Fruit fly (Drosophila melanogaster) whole organism, embryonic: ENCODE results near the gene Sf3b6.
A peak's percentile ranks its signal among the peaks of the same experiment; 100 is the strongest.

ENCODE experiments used
- Ada2b ChIP-seq: fragments of 200-800 bp; sonication (Bioruptor generic); IDR thresholded peaks from 2 replicates; pipeline ENCODE4 v1.3.6; 2022; ENCODE audit warnings: missing biosample characterization, missing genetic modification characterization
- Asciz ChIP-seq: fragments of 200-800 bp; sonication (Bioruptor generic); optimal IDR thresholded peaks from 2 replicates; lab custom pipeline; 2017; ENCODE audit warnings: missing biosample characterization, mild to moderate bottlenecking, missing genetic modification characterization, missing genetic modification reagents
- Atf-2 ChIP-seq: fragments of 200-800 bp; sonication (Bioruptor generic); optimal IDR thresholded peaks from 2 replicates; lab custom pipeline; 2016; ENCODE audit warnings: missing biosample characterization, missing genetic modification characterization
- BEAF-32 ChIP-seq: fragments of 200-800 bp; sonication (Bioruptor generic); optimal IDR thresholded peaks from 3 replicates; lab custom pipeline; 2017; ENCODE audit warnings: missing biosample characterization, missing genetic modification characterization, mild to moderate bottlenecking, moderate library complexity, missing genetic modification reagents
- Bdp1 ChIP-seq: fragments of 200-800 bp; sonication (Bioruptor generic); optimal IDR thresholded peaks from 3 replicates; lab custom pipeline; 2016; ENCODE audit warnings: missing biosample characterization, missing genetic modification characterization
- CG1024 ChIP-seq: fragments of 200-800 bp; sonication (Bioruptor generic); IDR thresholded peaks from 2 replicates; pipeline ENCODE4 v1.3.6; 2022; ENCODE audit warnings: missing biosample characterization, missing genetic modification characterization
- CG11560 ChIP-seq: fragments of 200-800 bp; sonication (Bioruptor generic); IDR thresholded peaks from 3 replicates; pipeline ENCODE4 v1.3.6; 2022; ENCODE audit warnings: missing biosample characterization, missing genetic modification characterization
- CG14667 ChIP-seq: fragments of 200-800 bp; sonication (Bioruptor generic); IDR thresholded peaks from 2 replicates; pipeline ENCODE4 v1.3.6; 2022; ENCODE audit warnings: missing biosample characterization, missing genetic modification characterization
- CG15696 ChIP-seq: fragments of 200-800 bp; sonication (Bioruptor generic); optimal IDR thresholded peaks from 2 replicates; lab custom pipeline; 2019; ENCODE audit warnings: missing biosample characterization, mild to moderate bottlenecking, missing genetic modification characterization, moderate library complexity
- CG17802 ChIP-seq: fragments of 200-800 bp; sonication (Bioruptor generic); optimal IDR thresholded peaks from 2 replicates; lab custom pipeline; 2018; ENCODE audit warnings: missing biosample characterization, mild to moderate bottlenecking, missing genetic modification characterization, moderate library complexity
- CG2116 ChIP-seq: fragments of 200-800 bp; sonication (Bioruptor generic); optimal IDR thresholded peaks from 3 replicates; lab custom pipeline; 2018; ENCODE audit warnings: missing biosample characterization, mild to moderate bottlenecking, missing genetic modification characterization
- CG2199 ChIP-seq: fragments of 200-800 bp; sonication (Bioruptor generic); IDR thresholded peaks from 3 replicates; pipeline ENCODE4 v1.3.6; 2022; ENCODE audit warnings: missing biosample characterization, missing genetic modification characterization
- CG7556 ChIP-seq: fragments of 200-800 bp; sonication (Bioruptor generic); optimal IDR thresholded peaks from 2 replicates; lab custom pipeline; 2017; ENCODE audit warnings: missing biosample characterization, mild to moderate bottlenecking, missing genetic modification characterization
- CG8388 ChIP-seq: fragments of 200-800 bp; sonication (Bioruptor generic); optimal IDR thresholded peaks from 2 replicates; lab custom pipeline; 2019; ENCODE audit warnings: missing biosample characterization, mild to moderate bottlenecking, missing genetic modification characterization, moderate library complexity
- E2f1 ChIP-seq: fragments of 200-800 bp; sonication (Bioruptor generic); IDR thresholded peaks from 2 replicates; pipeline ENCODE4 v1.3.6; 2022; ENCODE audit warnings: missing biosample characterization, missing genetic modification characterization
- Elba2 ChIP-seq: fragments of 200-800 bp; sonication (Bioruptor generic); optimal IDR thresholded peaks from 3 replicates; lab custom pipeline; 2016; ENCODE audit warnings: missing biosample characterization, missing genetic modification characterization
- GATAe ChIP-seq: fragments of 200-800 bp; sonication (Bioruptor generic); conservative IDR thresholded peaks from 2 replicates; pipeline ENCODE4 v1.3.6; 2022; ENCODE audit warnings: missing biosample characterization, missing genetic modification characterization
- Hr39 ChIP-seq: fragments of >200 bp; optimal IDR thresholded peaks from 2 replicates; lab custom pipeline; 2017
- Kr ChIP-seq: fragments of 200-800 bp; sonication (Bioruptor generic); optimal IDR thresholded peaks from 2 replicates; lab custom pipeline; 2017; ENCODE audit warnings: missing biosample characterization, mild to moderate bottlenecking, missing genetic modification characterization
- Mrtf ChIP-seq: fragments of 200-800 bp; sonication (Bioruptor generic); IDR thresholded peaks from 3 replicates; pipeline ENCODE4 v1.3.6; 2022; ENCODE audit warnings: missing biosample characterization, missing genetic modification characterization
- Oaz ChIP-seq: fragments of 200-800 bp; sonication (Bioruptor generic); IDR thresholded peaks from 2 replicates; pipeline ENCODE4 v1.3.6; 2022; ENCODE audit warnings: missing biosample characterization, missing genetic modification characterization
- Pdp1 ChIP-seq, 2 experiments: fragments of 200-800 bp; sonication (Bioruptor generic); optimal IDR thresholded peaks; 3 replicates each; lab custom pipeline; 2016; ENCODE audit warnings: missing biosample characterization in 2 of 2, missing genetic modification characterization in 2 of 2, mild to moderate bottlenecking in 1 of 2, moderate library complexity in 1 of 2
- Ravus ChIP-seq: fragments of 200-800 bp; sonication (Bioruptor generic); IDR thresholded peaks from 2 replicates; pipeline ENCODE4 v1.3.6; 2022; ENCODE audit warnings: missing biosample characterization, missing genetic modification characterization
- Scr ChIP-seq: fragments of 200-800 bp; sonication (Bioruptor generic); IDR thresholded peaks from 2 replicates; pipeline ENCODE4 v1.3.6; 2022; ENCODE audit warnings: missing biosample characterization, missing genetic modification characterization; ENCODE audit not compliant: partially characterized antibody
- Six4 ChIP-seq: fragments of 200-800 bp; sonication (Bioruptor generic); optimal IDR thresholded peaks from 2 replicates; lab custom pipeline; 2016; ENCODE audit warnings: missing biosample characterization, missing genetic modification characterization
- abd-A ChIP-seq: fragments of 200-800 bp; sonication (Bioruptor generic); optimal IDR thresholded peaks from 3 replicates; lab custom pipeline; 2019; ENCODE audit warnings: missing biosample characterization, mild to moderate bottlenecking, missing genetic modification characterization, moderate library complexity
- ap ChIP-seq: fragments of 200-800 bp; sonication (Bioruptor generic); IDR thresholded peaks from 2 replicates; pipeline ENCODE4 v1.3.6; 2022; ENCODE audit warnings: missing biosample characterization, missing genetic modification characterization
- ase ChIP-seq: fragments of 200-800 bp; sonication (Bioruptor generic); IDR thresholded peaks from 3 replicates; pipeline ENCODE4 v1.3.6; 2022; ENCODE audit warnings: missing biosample characterization, missing genetic modification characterization
- ash1 ChIP-seq: fragments of 200-800 bp; sonication (Bioruptor generic); optimal IDR thresholded peaks from 2 replicates; lab custom pipeline; 2018; ENCODE audit warnings: missing biosample characterization, mild to moderate bottlenecking, missing genetic modification characterization
- ato ChIP-seq: fragments of 200-800 bp; sonication (Bioruptor generic); IDR thresholded peaks from 2 replicates; pipeline ENCODE4 v1.3.6; 2022; ENCODE audit warnings: missing biosample characterization, missing genetic modification characterization; ENCODE audit not compliant: partially characterized antibody
- bigmax ChIP-seq: fragments of 200-800 bp; sonication (Bioruptor generic); optimal IDR thresholded peaks from 2 replicates; lab custom pipeline; 2018; ENCODE audit warnings: missing biosample characterization, mild to moderate bottlenecking, missing genetic modification characterization
- cato ChIP-seq: fragments of 200-800 bp; sonication (Bioruptor generic); optimal IDR thresholded peaks from 2 replicates; lab custom pipeline; 2016; ENCODE audit warnings: missing biosample characterization, missing genetic modification characterization, borderline replicate concordance
- crc ChIP-seq: fragments of 200-800 bp; sonication (Bioruptor generic); optimal IDR thresholded peaks from 2 replicates; lab custom pipeline; 2016; ENCODE audit warnings: missing biosample characterization, missing genetic modification characterization
- dysf ChIP-seq: fragments of 200-800 bp; sonication (Bioruptor generic); IDR thresholded peaks from 3 replicates; pipeline ENCODE4 v1.3.6; 2022; ENCODE audit warnings: missing biosample characterization, missing genetic modification characterization
- exex ChIP-seq: fragments of 200-800 bp; sonication (Bioruptor generic); optimal IDR thresholded peaks from 4 replicates; lab custom pipeline; 2018; ENCODE audit warnings: missing biosample characterization, mild to moderate bottlenecking, missing genetic modification characterization, moderate library complexity
- fd3F ChIP-seq: fragments of 200-800 bp; sonication (Bioruptor generic); optimal IDR thresholded peaks from 2 replicates; lab custom pipeline; 2018; ENCODE audit warnings: missing biosample characterization, mild to moderate bottlenecking, missing genetic modification characterization, moderate library complexity
- fu2 ChIP-seq: fragments of 200-800 bp; sonication (Bioruptor generic); optimal IDR thresholded peaks from 2 replicates; lab custom pipeline; 2016; ENCODE audit warnings: missing biosample characterization, missing genetic modification characterization
- gem ChIP-seq: fragments of 200-800 bp; sonication (Bioruptor generic); optimal IDR thresholded peaks from 2 replicates; lab custom pipeline; 2019; ENCODE audit warnings: missing biosample characterization, mild to moderate bottlenecking, missing genetic modification characterization, moderate library complexity
- gt ChIP-seq: fragments of 200-800 bp; sonication (Bioruptor generic); IDR thresholded peaks from 2 replicates; pipeline ENCODE4 v1.3.6; 2022; ENCODE audit warnings: missing biosample characterization, missing genetic modification characterization
- nerfin-2 ChIP-seq: fragments of 200-800 bp; sonication (Bioruptor generic); IDR thresholded peaks from 2 replicates; pipeline ENCODE4 v1.3.6; 2022; ENCODE audit warnings: missing biosample characterization, missing genetic modification characterization; ENCODE audit not compliant: partially characterized antibody
- nom ChIP-seq: fragments of 200-800 bp; sonication (Bioruptor generic); optimal IDR thresholded peaks from 2 replicates; lab custom pipeline; 2017; ENCODE audit warnings: missing biosample characterization, missing genetic modification characterization, mild to moderate bottlenecking, moderate library complexity, missing genetic modification reagents
- pita ChIP-seq: fragments of 200-800 bp; sonication (Bioruptor generic); optimal IDR thresholded peaks from 2 replicates; lab custom pipeline; 2017; ENCODE audit warnings: missing biosample characterization, mild to moderate bottlenecking, missing genetic modification characterization
- pros ChIP-seq: fragments of 200-800 bp; sonication (Bioruptor generic); optimal IDR thresholded peaks from 3 replicates; lab custom pipeline; 2019; ENCODE audit warnings: missing biosample characterization, mild to moderate bottlenecking, missing genetic modification characterization, moderate library complexity
- run ChIP-seq: fragments of 200-800 bp; sonication (Bioruptor generic); optimal IDR thresholded peaks from 3 replicates; lab custom pipeline; 2018; ENCODE audit warnings: missing biosample characterization, mild to moderate bottlenecking, missing genetic modification characterization
- salm ChIP-seq: fragments of 200-800 bp; sonication (Bioruptor generic); optimal IDR thresholded peaks from 2 replicates; lab custom pipeline; 2018; ENCODE audit warnings: missing biosample characterization, mild to moderate bottlenecking, missing genetic modification characterization
- slp2 ChIP-seq: fragments of 200-800 bp; sonication (Bioruptor generic); optimal IDR thresholded peaks from 2 replicates; lab custom pipeline; 2016; ENCODE audit warnings: missing biosample characterization, missing genetic modification characterization
- stwl ChIP-seq: fragments of 200-800 bp; sonication (Bioruptor generic); optimal IDR thresholded peaks from 3 replicates; lab custom pipeline; 2018; ENCODE audit warnings: missing biosample characterization, mild to moderate bottlenecking, missing genetic modification characterization, moderate library complexity
- tup ChIP-seq: fragments of 200-800 bp; sonication (Bioruptor generic); optimal IDR thresholded peaks from 2 replicates; lab custom pipeline; 2016; ENCODE audit warnings: missing biosample characterization, mild to moderate bottlenecking, missing genetic modification characterization, moderate library complexity
- tx ChIP-seq: fragments of 200-800 bp; sonication (Bioruptor generic); optimal IDR thresholded peaks from 2 replicates; lab custom pipeline; 2016; ENCODE audit warnings: missing biosample characterization, missing genetic modification characterization
- vfl ChIP-seq: fragments of 200-800 bp; sonication (Bioruptor generic); optimal IDR thresholded peaks from 2 replicates; lab custom pipeline; 2016; ENCODE audit warnings: missing biosample characterization, missing genetic modification characterization
- zfh2 ChIP-seq: fragments of 200-800 bp; sonication (Bioruptor generic); optimal IDR thresholded peaks from 2 replicates; lab custom pipeline; 2016; ENCODE audit warnings: missing biosample characterization, missing genetic modification characterization

The Sf3b6 gene

dm6 chr3L:6218517-6219155 lies 25.7 kb upstream of the Sf3b6 start (continued):
- TF ChIP-seq Ada2b (GFP tag; lab: Robert Waterston, UW), result no peak
- TF ChIP-seq stwl (tag; lab: Kevin White, UChicago), result peak; percentile 3
- no peak for TF ChIP-seq zfh2 (GFP tag; lab: Kevin White, UChicago)
- no peak for TF ChIP-seq CG8388 (GFP tag; lab: Kevin White, UChicago)
- TF ChIP-seq Six4 (GFP tag; lab: Kevin White, UChicago), result no peak
- TF ChIP-seq Scr (GFP tag; lab: Robert Waterston, UW), result no peak
- no peak for TF ChIP-seq CG11560 (tag; lab: Robert Waterston, UW)
- TF ChIP-seq Atf-2 (GFP tag; lab: Kevin White, UChicago), result no peak
- TF ChIP-seq BEAF-32 (GFP tag; lab: Kevin White, UChicago), result no peak
- no peak for TF ChIP-seq Elba2 (GFP tag; lab: Kevin White, UChicago)
- TF ChIP-seq pros, result no peak
- no peak for TF ChIP-seq Pdp1 (GFP tag; optimal IDR thresholded peaks at IDR 0.05; lab: Kevin White, UChicago)
- TF ChIP-seq pita (GFP tag; lab: Kevin White, UChicago), result no peak
- no peak for TF ChIP-seq Kr (GFP tag; lab: Kevin White, UChicago)
- no peak for TF ChIP-seq Ravus (GFP tag; lab: Robert Waterston, UW)
- TF ChIP-seq bigmax (GFP tag; lab: Kevin White, UChicago), result no peak
- no peak for TF ChIP-seq E2f1
- TF ChIP-seq nom (GFP tag; lab: Kevin White, UChicago), result peak; percentile 68
- no peak for TF ChIP-seq gt
- TF ChIP-seq vfl (GFP tag; lab: Kevin White, UChicago), result no peak
- TF ChIP-seq run (tag; lab: Kevin White, UChicago), result no peak
- TF ChIP-seq cato (GFP tag; lab: Kevin White, UChicago), result no peak
- no peak for TF ChIP-seq exex (tag; lab: Kevin White, UChicago)
- TF ChIP-seq CG1024 (GFP tag; lab: Robert Waterston, UW), result no peak
- no peak for TF ChIP-seq salm (tag; lab: Kevin White, UChicago)
- no peak for TF ChIP-seq crc (GFP tag; lab: Kevin White, UChicago)
- no peak for TF ChIP-seq GATAe (GFP tag; lab: Robert Waterston, UW)
- peak; percentile 57; the same call in 1 of the 3 replicates for TF ChIP-seq CG2199 (GFP tag; lab: Robert Waterston, UW)
- no peak for TF ChIP-seq ase (GFP tag; lab: Robert Waterston, UW)
- TF ChIP-seq ato (GFP tag; lab: Robert Waterston, UW), result no peak
- no peak for TF ChIP-seq fu2 (GFP tag; lab: Kevin White, UChicago)
- no peak for TF ChIP-seq CG2116 (GFP tag; lab: Kevin White, UChicago)
- TF ChIP-seq tup (GFP tag; lab: Kevin White, UChicago), result no peak
- TF ChIP-seq nerfin-2 (GFP tag; lab: Robert Waterston, UW), result no peak
- TF ChIP-seq ap (GFP tag; lab: Robert Waterston, UW), result no peak
- no peak for TF ChIP-seq gem (tag; lab: Kevin White, UChicago)
- TF ChIP-seq slp2 (GFP tag; lab: Kevin White, UChicago), result no peak
- no peak for TF ChIP-seq CG7556 (GFP tag; lab: Kevin White, UChicago)
- no peak for TF ChIP-seq Bdp1 (GFP tag; lab: Kevin White, UChicago)
- TF ChIP-seq tx (GFP tag; lab: Kevin White, UChicago), result no peak
- TF ChIP-seq fd3F, result no peak
- no peak for TF ChIP-seq Hr39 (lab: Kevin White, UChicago)
- TF ChIP-seq Mrtf (GFP tag; lab: Robert Waterston, UW), result no peak
- no peak for TF ChIP-seq CG15696 (tag; lab: Kevin White, UChicago)
- no peak for TF ChIP-seq abd-A
- no peak for TF ChIP-seq Oaz (GFP tag; lab: Robert Waterston, UW)
- TF ChIP-seq CG17802 (tag; lab: Kevin White, UChicago), result no peak
- TF ChIP-seq ash1 (GFP tag; lab: Kevin White, UChicago), result no peak
- TF ChIP-seq dysf (GFP tag; lab: Robert Waterston, UW), result no peak
- TF ChIP-seq Asciz (GFP tag; lab: Kevin White, UChicago), result peak; percentile 36
- no peak for TF ChIP-seq CG14667 (GFP tag; lab: Robert Waterston, UW)
